Worm (Caenorhabditis elegans) whole organism, L1 larva: ENCODE data around the gene T22C8.6.

Experiments
- C34B4.2 ChIP-seq: sonication (generic microtip); optimal IDR thresholded peaks from 2 replicates; lab custom pipeline; 2017; ENCODE audit warnings: mild to moderate bottlenecking, missing genetic modification characterization, missing compliant biosample characterization
- F16B12.6 ChIP-seq: fragments of 150-350 bp; optimal IDR thresholded peaks from 2 replicates; lab custom pipeline; 2014; ENCODE audit warnings: missing biosample characterization, missing genetic modification characterization
- alr-1 ChIP-seq: fragments of 200-800 bp; sonication (Bioruptor generic); optimal IDR thresholded peaks from 2 replicates; lab custom pipeline; 2018; ENCODE audit warnings: borderline replicate concordance, mild to moderate bottlenecking, missing genetic modification characterization, missing compliant biosample characterization
- aly-2 ChIP-seq: fragments of 150-350 bp; optimal IDR thresholded peaks from 2 replicates; lab custom pipeline; 2014; ENCODE audit warnings: missing biosample characterization, missing genetic modification characterization
- blmp-1 ChIP-seq: fragments of 150-350 bp; optimal IDR thresholded peaks from 2 replicates; lab custom pipeline; 2014; ENCODE audit warnings: missing biosample characterization, missing genetic modification characterization
- ceh-8 ChIP-seq: fragments of 200-800 bp; sonication (Bioruptor generic); optimal IDR thresholded peaks from 2 replicates; lab custom pipeline; 2018; ENCODE audit warnings: mild to moderate bottlenecking, missing genetic modification characterization, moderate library complexity, missing compliant biosample characterization
- ceh-90 ChIP-seq: sonication (generic microtip); optimal IDR thresholded peaks from 2 replicates; lab custom pipeline; 2016; ENCODE audit warnings: missing genetic modification characterization, missing compliant biosample characterization
- ces-1 ChIP-seq: fragments of 150-350 bp; optimal IDR thresholded peaks from 2 replicates; lab custom pipeline; 2014; ENCODE audit warnings: missing biosample characterization, missing genetic modification reagents, missing genetic modification characterization
- dsc-1 ChIP-seq: sonication (generic microtip); optimal IDR thresholded peaks from 2 replicates; lab custom pipeline; 2016; ENCODE audit warnings: mild to moderate bottlenecking, missing genetic modification characterization, missing compliant biosample characterization
- efl-1 ChIP-seq, 4 experiments: fragments of 150-350 bp; optimal IDR thresholded peaks in 3 of 4; peaks in 1 of 4; 1 replicate in 1 of 4; 2 replicates in 3 of 4; lab custom pipeline; 2014; ENCODE audit warnings: missing biosample characterization in 2 of 4, missing genetic modification characterization in 2 of 4, missing genetic modification reagents in 2 of 4
- egl-13 ChIP-seq: sonication (generic microtip); optimal IDR thresholded peaks from 2 replicates; lab custom pipeline; 2016; ENCODE audit warnings: missing genotype, missing genetic modification reagents, missing genetic modification characterization, missing compliant biosample characterization
- elt-3 ChIP-seq, 6 experiments: fragments of 150-350 bp in 1 of 6; sonication (generic microtip); optimal IDR thresholded peaks; 2 replicates each; lab custom pipeline; 2017 to 2018; ENCODE audit warnings: missing biosample characterization in 6 of 6, missing genetic modification characterization in 6 of 6, inconsistent platforms in 1 of 6
- ets-5 ChIP-seq: fragments of 200-800 bp; sonication (Bioruptor generic); IDR thresholded peaks from 2 replicates; pipeline ENCODE4 v1.3.6; 2022; ENCODE audit warnings: missing genetic modification characterization, missing compliant biosample characterization
- fkh-10 ChIP-seq: sonication (generic microtip); optimal IDR thresholded peaks from 2 replicates; lab custom pipeline; 2017; ENCODE audit warnings: missing biosample characterization, missing genetic modification reagents, missing genetic modification characterization
- fkh-8 ChIP-seq: sonication (generic microtip); optimal IDR thresholded peaks from 2 replicates; lab custom pipeline; 2016; ENCODE audit warnings: mild to moderate bottlenecking, missing genetic modification characterization, missing compliant biosample characterization
- fos-1 ChIP-seq: fragments of 150-350 bp; optimal IDR thresholded peaks from 2 replicates; lab custom pipeline; 2014; ENCODE audit warnings: missing biosample characterization, missing genetic modification characterization
- hlh-17 ChIP-seq: fragments of 200-800 bp; sonication (Bioruptor generic); optimal IDR thresholded peaks from 2 replicates; lab custom pipeline; 2018; ENCODE audit warnings: missing genetic modification characterization, mild to moderate bottlenecking, missing compliant biosample characterization, moderate library complexity, borderline replicate concordance
- hlh-4 ChIP-seq: sonication (generic microtip); optimal IDR thresholded peaks from 2 replicates; lab custom pipeline; 2016; ENCODE audit warnings: mild to moderate bottlenecking, missing genetic modification characterization, missing compliant biosample characterization
- hpl-2 ChIP-seq: fragments of 150-350 bp; optimal IDR thresholded peaks from 2 replicates; lab custom pipeline; 2014; ENCODE audit warnings: missing biosample characterization, missing genetic modification reagents, missing genetic modification characterization
- irx-1 ChIP-seq: sonication (generic microtip); optimal IDR thresholded peaks from 2 replicates; lab custom pipeline; 2016; ENCODE audit warnings: missing genetic modification characterization, missing compliant biosample characterization
- isw-1 ChIP-seq: fragments of 200-800 bp; sonication (Bioruptor generic); IDR thresholded peaks from 2 replicates; pipeline ENCODE4 v1.3.6; 2022; ENCODE audit warnings: missing genetic modification characterization, missing compliant biosample characterization
- jun-1 ChIP-seq: fragments of 150-350 bp; optimal IDR thresholded peaks from 2 replicates; lab custom pipeline; 2014; ENCODE audit warnings: missing biosample characterization, missing genetic modification reagents, missing genetic modification characterization
- lin-15B ChIP-seq: fragments of 150-350 bp; sonication (generic microtip); optimal IDR thresholded peaks from 3 replicates; lab custom pipeline; 2014; ENCODE audit warnings: missing biosample characterization, missing genetic modification characterization
- lin-35 ChIP-seq, 2 experiments: fragments of 150-350 bp; optimal IDR thresholded peaks; 2 replicates each; lab custom pipeline; 2014; ENCODE audit warnings: missing biosample characterization in 2 of 2, missing genetic modification characterization in 2 of 2, missing genetic modification reagents in 2 of 2
- lir-3 ChIP-seq: sonication (generic microtip); optimal IDR thresholded peaks from 2 replicates; lab custom pipeline; 2016; ENCODE audit warnings: mild to moderate bottlenecking, missing genetic modification characterization, moderate library complexity, missing compliant biosample characterization; ENCODE audit not compliant: poor library complexity
- mdl-1 ChIP-seq, 2 experiments: fragments of 150-350 bp; optimal IDR thresholded peaks; 2 replicates each; lab custom pipeline; 2014 to 2017; ENCODE audit warnings: missing biosample characterization in 2 of 2, missing genetic modification characterization in 2 of 2, inconsistent platforms in 1 of 2
- nhr-20 ChIP-seq: sonication (generic microtip); optimal IDR thresholded peaks from 2 replicates; lab custom pipeline; 2016; ENCODE audit warnings: mild to moderate bottlenecking, missing genetic modification characterization, missing compliant biosample characterization
- nhr-28 ChIP-seq: fragments of 150-350 bp; optimal IDR thresholded peaks from 2 replicates; lab custom pipeline; 2014; ENCODE audit warnings: missing biosample characterization, missing genetic modification characterization
- nhr-47 ChIP-seq: sonication (generic microtip); optimal IDR thresholded peaks from 2 replicates; lab custom pipeline; 2016; ENCODE audit warnings: mild to moderate bottlenecking, missing genetic modification characterization, moderate library complexity, missing compliant biosample characterization
- nhr-71 ChIP-seq: sonication (generic microtip); optimal IDR thresholded peaks from 2 replicates; lab custom pipeline; 2016; ENCODE audit warnings: mild to moderate bottlenecking, missing genetic modification characterization, moderate library complexity, missing compliant biosample characterization
- nhr-85 ChIP-seq: sonication (generic microtip); peaks from one replicate; lab custom pipeline; 2016; ENCODE audit warnings: missing genetic modification characterization, inconsistent platforms, missing compliant biosample characterization
- pqm-1 ChIP-seq: sonication (generic microtip); optimal IDR thresholded peaks from 3 replicates; lab custom pipeline; 2017; ENCODE audit warnings: missing biosample characterization, missing genetic modification characterization
- rnt-1 ChIP-seq: sonication (generic microtip); optimal IDR thresholded peaks from 2 replicates; lab custom pipeline; 2016; ENCODE audit warnings: mild to moderate bottlenecking, missing genetic modification characterization, moderate library complexity, missing compliant biosample characterization
- skn-1 ChIP-seq: fragments of 150-350 bp; optimal IDR thresholded peaks from 2 replicates; lab custom pipeline; 2014; ENCODE audit warnings: missing biosample characterization, missing genetic modification characterization
- snpc-4 ChIP-seq: fragments of 150-350 bp; optimal IDR thresholded peaks from 2 replicates; lab custom pipeline; 2014; ENCODE audit warnings: missing biosample characterization, missing genetic modification characterization
- snu-23 ChIP-seq: sonication (generic microtip); optimal IDR thresholded peaks from 2 replicates; lab custom pipeline; 2016; ENCODE audit warnings: missing genetic modification characterization, missing compliant biosample characterization
- sox-4 ChIP-seq: sonication (generic microtip); optimal IDR thresholded peaks from 2 replicates; lab custom pipeline; 2016; ENCODE audit warnings: missing genetic modification characterization, missing compliant biosample characterization
- sup-37 ChIP-seq: fragments of 200-800 bp; sonication (Bioruptor generic); optimal IDR thresholded peaks from 2 replicates; lab custom pipeline; 2018; ENCODE audit warnings: mild to moderate bottlenecking, missing genetic modification characterization, missing compliant biosample characterization
- swsn-7 ChIP-seq: sonication (generic microtip); optimal IDR thresholded peaks from 2 replicates; lab custom pipeline; 2016; ENCODE audit warnings: missing genetic modification characterization, missing compliant biosample characterization
- tbx-2 ChIP-seq: sonication (generic microtip); optimal IDR thresholded peaks from 2 replicates; lab custom pipeline; 2016; ENCODE audit warnings: missing genetic modification characterization, missing compliant biosample characterization
- tlp-1 ChIP-seq: fragments of 150-350 bp; optimal IDR thresholded peaks from 2 replicates; lab custom pipeline; 2014; ENCODE audit warnings: missing biosample characterization, missing genetic modification characterization
- unc-30 ChIP-seq: sonication (generic microtip); optimal IDR thresholded peaks from 2 replicates; lab custom pipeline; 2017; ENCODE audit warnings: missing biosample characterization, missing genetic modification characterization
- zag-1 ChIP-seq: fragments of 150-350 bp; optimal IDR thresholded peaks from 2 replicates; lab custom pipeline; 2014; ENCODE audit warnings: missing biosample characterization, missing genetic modification characterization
- zip-4 ChIP-seq: fragments of 200-800 bp; sonication (Bioruptor generic); optimal IDR thresholded peaks from 2 replicates; lab custom pipeline; 2018; ENCODE audit warnings: mild to moderate bottlenecking, missing genetic modification characterization, moderate library complexity, missing compliant biosample characterization

Gene T22C8.6

DNA sequence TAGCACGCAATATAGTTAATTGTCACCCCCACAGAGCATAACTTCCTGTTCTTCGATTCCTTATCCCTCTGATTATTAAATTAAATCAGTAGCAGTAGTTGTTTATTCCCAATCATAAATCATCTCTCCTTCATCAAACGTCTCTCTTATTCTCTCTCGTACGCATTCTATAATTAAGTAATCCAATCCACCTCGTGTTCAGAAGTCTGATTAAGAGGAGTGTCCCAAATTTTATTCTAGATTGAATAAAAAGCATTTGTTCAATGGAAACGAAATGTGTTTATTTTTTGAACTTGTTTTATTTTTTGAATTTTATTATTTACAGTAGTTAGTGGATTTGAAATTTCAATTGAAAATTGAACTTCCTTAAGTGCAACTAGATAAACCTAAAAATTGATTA, 18.8 kb downstream of the T22C8.6 start:
- no peak for TF ChIP-seq alr-1 (tag; lab: Kevin White, UChicago)
- TF ChIP-seq egl-13 (tag; lab: Kevin White, UChicago): no peak
- no peak for TF ChIP-seq skn-1 (tag; lab: Kevin White, UChicago)
- no peak for TF ChIP-seq mdl-1 (tag; optimal IDR thresholded peaks at IDR 0.05; lab: Kevin White, UChicago)
- TF ChIP-seq ceh-90: no peak
- peak; percentile 0 for TF ChIP-seq nhr-47 (tag; lab: Kevin White, UChicago)
- TF ChIP-seq isw-1: no peak
- no peak for TF ChIP-seq nhr-28 (tag; lab: Kevin White, UChicago)
- no peak for TF ChIP-seq hpl-2 (GFP tag; lab: Kevin White, UChicago)
- TF ChIP-seq ceh-8 (GFP tag; lab: Kevin White, UChicago): peak; percentile 75
- no peak for TF ChIP-seq blmp-1
- peak; percentile 23 for TF ChIP-seq fkh-8 (tag; lab: Kevin White, UChicago)
- no peak for TF ChIP-seq sox-4 (tag; lab: Kevin White, UChicago)
- TF ChIP-seq ces-1 (GFP tag; lab: Kevin White, UChicago): no peak
- no peak for TF ChIP-seq snpc-4
- no peak for TF ChIP-seq fkh-10 (GFP tag; lab: Kevin White, UChicago)
- no peak for TF ChIP-seq unc-30 (tag; lab: Kevin White, UChicago)
- no peak for TF ChIP-seq dsc-1
- TF ChIP-seq F16B12.6 (tag; lab: Kevin White, UChicago): no peak
- TF ChIP-seq snu-23: no peak
- TF ChIP-seq nhr-71: peak; percentile 9
- TF ChIP-seq nhr-20: no peak
- no peak for TF ChIP-seq zip-4 (GFP tag; lab: Kevin White, UChicago)
- no peak for TF ChIP-seq jun-1 (tag; lab: Kevin White, UChicago)
- no peak for TF ChIP-seq pqm-1
- TF ChIP-seq sup-37 (GFP tag; lab: Kevin White, UChicago): no peak
- TF ChIP-seq lir-3 (tag; lab: Kevin White, UChicago): no peak

- TF ChIP-seq nhr-28 (tag; lab: Kevin White, UChicago): no peak
- TF ChIP-seq efl-1 (optimal IDR thresholded peaks at IDR 0.05; lab: Kevin White, UChicago): no peak
- TF ChIP-seq efl-1 (GFP tag; optimal IDR thresholded peaks at IDR 0.05 in 1 of 2; lab: Kevin White, UChicago): no peak
- peak; percentile 93 for TF ChIP-seq hlh-4
- no peak for TF ChIP-seq C34B4.2
- no peak for TF ChIP-seq swsn-7
- TF ChIP-seq elt-3 (tag; optimal IDR thresholded peaks at IDR 0.05; lab: Kevin White, UChicago): no peak
- TF ChIP-seq nhr-71: peak; percentile 15
- TF ChIP-seq nhr-47 (tag; lab: Kevin White, UChicago): peak; percentile 15
- TF ChIP-seq irx-1 (tag; lab: Kevin White, UChicago): no peak
- TF ChIP-seq lin-15B: no peak
Measured at ce11 chrII:8610585-8610984, 19.5 kb downstream of the T22C8.6 start.

ce11 chrII:8610085-8610484, 20.0 kb downstream of the T22C8.6 start, which contains the start of gene F28C6.9:
TSS of gene F28C6.9 (minus strand) at chrII:8610185.
- TF ChIP-seq fos-1 (tag; lab: Kevin White, UChicago): no peak
- TF ChIP-seq jun-1 (tag; lab: Kevin White, UChicago): no peak
- TF ChIP-seq dsc-1: no peak
- no peak for TF ChIP-seq rnt-1 (tag; lab: Kevin White, UChicago)
- TF ChIP-seq zag-1 (tag; lab: Kevin White, UChicago): no peak
- no peak for TF ChIP-seq lin-35 (GFP tag; optimal IDR thresholded peaks at IDR 0.05; lab: Kevin White, UChicago)
- TF ChIP-seq isw-1: no peak
- no peak for TF ChIP-seq C34B4.2
- no peak for TF ChIP-seq blmp-1
- TF ChIP-seq nhr-85 (tag; lab: Kevin White, UChicago): no peak
- no peak for TF ChIP-seq aly-2 (tag; lab: Kevin White, UChicago)
- no peak for TF ChIP-seq zip-4 (GFP tag; lab: Kevin White, UChicago)
- TF ChIP-seq ets-5 (GFP tag; lab: Robert Waterston, UW): no peak
- TF ChIP-seq lin-15B: no peak
- no peak for TF ChIP-seq tbx-2
- TF ChIP-seq tlp-1 (tag; lab: Kevin White, UChicago): no peak
- no peak for TF ChIP-seq pqm-1
- TF ChIP-seq F16B12.6 (tag; lab: Kevin White, UChicago): no peak
- no peak for TF ChIP-seq hlh-17 (GFP tag; lab: Kevin White, UChicago)
- TF ChIP-seq elt-3 (tag; optimal IDR thresholded peaks at IDR 0.05; lab: Kevin White, UChicago): no peak
- TF ChIP-seq, all 84 proteins: peak for 0
